Fruit fly (Drosophila melanogaster): ENCODE results near the gene Samuel.
A peak's percentile ranks its signal among the peaks of the same experiment; 100 is the strongest.

Samuel gene

dm6 chr2L:11106562-11106962 is 39.8 kb upstream of the Samuel start, which contains the start of gene Reps (continued):
- TF ChIP-seq CG12744 (GFP tag; optimal IDR thresholded peaks at IDR 0.05), result peak; percentile 97
- TF ChIP-seq CG15514 (GFP tag; optimal IDR thresholded peaks at IDR 0.05), result peak; percentile 99
- peak; percentile 98 for TF ChIP-seq gsb-n (tag; optimal IDR thresholded peaks at IDR 0.05)
- peak; percentile 95 for TF ChIP-seq scrt (GFP tag; optimal IDR thresholded peaks at IDR 0.05)
- TF ChIP-seq CG4328 (GFP tag; optimal IDR thresholded peaks at IDR 0.05), result peak; percentile 95
- TF ChIP-seq repo (GFP tag; optimal IDR thresholded peaks at IDR 0.05), result peak; percentile 96
- TF ChIP-seq Oli (tag; optimal IDR thresholded peaks at IDR 0.05), result peak; percentile 98
- TF ChIP-seq B-H1 (GFP tag; IDR thresholded peaks at IDR 0.05), result peak; percentile 99
- peak; percentile 94 for TF ChIP-seq ERR (GFP tag; optimal IDR thresholded peaks at IDR 0.05)
- peak; percentile 92 for TF ChIP-seq disco-r (GFP tag; optimal IDR thresholded peaks at IDR 0.05)
- TF ChIP-seq Hmr (GFP tag; optimal IDR thresholded peaks at IDR 0.05), result peak; percentile 98
- peak; percentile 97 for TF ChIP-seq Bteb2 (GFP tag; optimal IDR thresholded peaks at IDR 0.05)
- no peak for TF ChIP-seq abd-A (tag; optimal IDR thresholded peaks at IDR 0.05)
- TF ChIP-seq sr (GFP tag; IDR thresholded peaks at IDR 0.05), result peak; percentile 90
- TF ChIP-seq CG14860 (GFP tag; IDR thresholded peaks at IDR 0.05; ENCODE audit: partially characterized antibody), result 0 out of 3 replicates have a peak, but pooled peaks have one; percentile 43
- TF ChIP-seq CG17385 (GFP tag; optimal IDR thresholded peaks at IDR 0.05), result peak; percentile 95
- peak; percentile 99 for TF ChIP-seq CG3847 (GFP tag; IDR thresholded peaks at IDR 0.05)
- TF ChIP-seq CG6854 (GFP tag; optimal IDR thresholded peaks at IDR 0.05), result peak; percentile 97
- peak; percentile 90 for TF ChIP-seq CG18011 (GFP tag; optimal IDR thresholded peaks at IDR 0.05)
- peak; percentile 68 for TF ChIP-seq nerfin-2 (GFP tag; IDR thresholded peaks at IDR 0.05; ENCODE audit: partially characterized antibody)
- TF ChIP-seq Elba2 (GFP tag; optimal IDR thresholded peaks at IDR 0.05), result peak; percentile 98
- peak; percentile 79 for TF ChIP-seq CG6791 (GFP tag; IDR thresholded peaks at IDR 0.05; ENCODE audit: partially characterized antibody)
- TF ChIP-seq Camta (GFP tag; optimal IDR thresholded peaks at IDR 0.05), result peak; percentile 98
- TF ChIP-seq da (GFP tag; optimal IDR thresholded peaks at IDR 0.05), result peak; percentile 95
- no peak for TF ChIP-seq kni (GFP tag; optimal IDR thresholded peaks at IDR 0.05)
- peak; percentile 97 for TF ChIP-seq Dek (tag; optimal IDR thresholded peaks at IDR 0.05)
- TF ChIP-seq CG15601 (tag; optimal IDR thresholded peaks at IDR 0.05), result peak; percentile 97
- TF ChIP-seq sima (GFP tag; optimal IDR thresholded peaks at IDR 0.05), result peak; percentile 91
- TF ChIP-seq MESR4 (GFP tag; optimal IDR thresholded peaks at IDR 0.05), result peak; percentile 68
- TF ChIP-seq amos (GFP tag; IDR thresholded peaks at IDR 0.05; ENCODE audit: partially characterized antibody), result peak; percentile 66
- no peak for TF ChIP-seq h (optimal IDR thresholded peaks at IDR 0.05)
- TF ChIP-seq slbo (GFP tag; IDR thresholded peaks at IDR 0.05), result peak; percentile 99
- TF ChIP-seq lola (GFP tag; optimal IDR thresholded peaks at IDR 0.05), result peak in 1 of 3 experiments; percentile 99
- peak; percentile 95 for TF ChIP-seq dm (GFP tag; optimal IDR thresholded peaks at IDR 0.05)
- peak; percentile 99 for TF ChIP-seq MBD-R2 (GFP tag; IDR thresholded peaks at IDR 0.05)
- TF ChIP-seq CG15011 (GFP tag; optimal IDR thresholded peaks at IDR 0.05), result peak; percentile 97
- peak; percentile 99 for TF ChIP-seq zfh1 (GFP tag; IDR thresholded peaks at IDR 0.05)
- TF ChIP-seq CG10959 (GFP tag; IDR thresholded peaks at IDR 0.05), result peak; percentile 99
- peak; percentile 82 for TF ChIP-seq CG7745 (tag; optimal IDR thresholded peaks at IDR 0.05)
- TF ChIP-seq Ptx1 (GFP tag; IDR thresholded peaks at IDR 0.05), result peak; percentile 99
- TF ChIP-seq cwo (GFP tag; optimal IDR thresholded peaks at IDR 0.05), result peak; percentile 95
- TF ChIP-seq CG4282 (GFP tag; optimal IDR thresholded peaks at IDR 0.05), result peak; percentile 92
- TF ChIP-seq GATAe (GFP tag; conservative IDR thresholded peaks at IDR 0.05), result peak; percentile 98
- TF ChIP-seq ftz-f1 (GFP tag; optimal IDR thresholded peaks at IDR 0.05), result peak; percentile 84
- peak; percentile 99 for TF ChIP-seq CG9727 (GFP tag; optimal IDR thresholded peaks at IDR 0.05)
- peak; percentile 96 for TF ChIP-seq CrebB (tag; optimal IDR thresholded peaks at IDR 0.05)
- TF ChIP-seq Adf1 (GFP tag; IDR thresholded peaks at IDR 0.05), result peak; percentile 86
- TF ChIP-seq CG6813 (GFP tag; optimal IDR thresholded peaks at IDR 0.05), result peak; percentile 97
- TF ChIP-seq row (GFP tag; IDR thresholded peaks at IDR 0.05), result peak; percentile 99
- TF ChIP-seq mam (GFP tag; optimal IDR thresholded peaks at IDR 0.05), result peak; percentile 98

Measured in whole organism, embryonic.